Fruit fly (Drosophila melanogaster) whole organism, wandering third instar larva: ENCODE results near the gene Myc.

ENCODE experiments used
- OdsH ChIP-seq: fragments of 200-800 bp; sonication (Bioruptor generic); optimal IDR thresholded peaks from 2 replicates; lab custom pipeline; 2016; ENCODE audit warnings: missing biosample characterization, mild to moderate bottlenecking, missing genetic modification characterization
- Rel ChIP-seq, 2 experiments: fragments of 200-800 bp; sonication (Bioruptor generic) in 1 of 2; optimal IDR thresholded peaks; 2 replicates in 1 of 2; 3 replicates in 1 of 2; lab custom pipeline; 2016 to 2019; ENCODE audit warnings: mild to moderate bottlenecking in 2 of 2, missing biosample characterization in 2 of 2, missing genetic modification characterization in 2 of 2, moderate library complexity in 1 of 2
- ey ChIP-seq: fragments of 200-800 bp; sonication (Bioruptor generic); optimal IDR thresholded peaks from 2 replicates; lab custom pipeline; 2016; ENCODE audit warnings: missing biosample characterization, missing genetic modification characterization
- pan ChIP-seq: fragments of >200 bp; optimal IDR thresholded peaks from 2 replicates; lab custom pipeline; 2017
- psq ChIP-seq: fragments of 200-800 bp; sonication (Bioruptor generic); optimal IDR thresholded peaks from 3 replicates; lab custom pipeline; 2017; ENCODE audit warnings: missing biosample characterization, mild to moderate bottlenecking, missing genetic modification characterization, moderate library complexity
- rgr ChIP-seq: fragments of 200-800 bp; sonication (Bioruptor generic); optimal IDR thresholded peaks from 3 replicates; lab custom pipeline; 2016; ENCODE audit warnings: missing biosample characterization, mild to moderate bottlenecking, missing genetic modification characterization
- sv ChIP-seq: fragments of 200-800 bp; sonication (Bioruptor generic); optimal IDR thresholded peaks from 3 replicates; lab custom pipeline; 2016; ENCODE audit warnings: missing biosample characterization, missing genetic modification characterization

DNA sequence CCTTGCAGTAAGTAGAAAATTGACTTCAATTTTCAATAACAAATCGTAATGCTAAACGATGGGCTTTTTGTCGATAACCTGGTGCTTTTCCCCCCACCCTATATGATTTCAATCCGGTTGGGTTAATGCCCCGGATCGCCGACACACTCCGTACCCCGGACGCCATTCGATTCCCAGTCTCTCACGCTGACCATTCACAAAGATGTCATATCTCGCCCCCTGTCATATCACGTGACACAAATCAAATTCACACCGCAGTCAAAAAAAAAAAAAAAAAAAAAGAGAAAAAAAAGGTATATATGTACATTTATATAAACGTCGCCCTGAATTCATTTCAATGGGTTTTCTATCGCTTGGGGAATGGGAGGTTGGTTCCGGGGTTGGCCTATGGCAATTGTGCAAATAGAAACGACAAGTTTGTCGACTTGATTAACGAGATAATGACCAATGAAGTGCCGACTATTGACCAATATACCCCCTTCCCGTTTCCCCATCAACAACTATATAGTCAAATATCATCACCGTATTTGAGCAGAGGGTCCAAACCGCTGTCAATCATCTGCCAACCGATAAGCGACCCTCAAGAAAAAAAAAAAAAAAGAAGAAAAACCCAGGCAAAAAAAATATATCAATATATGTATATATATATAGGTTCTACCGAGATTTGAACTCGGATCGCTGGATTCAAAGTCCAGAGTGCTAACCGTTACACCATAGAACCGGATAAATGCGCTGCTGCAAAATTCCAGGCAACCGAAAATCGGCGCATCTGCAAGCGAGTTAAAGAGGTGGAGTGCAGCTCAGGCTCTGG lies 54.0 kb downstream of the Myc start:
- TF ChIP-seq OdsH (GFP tag; lab: Kevin White, UChicago) (no peak), sv (GFP tag; lab: Kevin White, UChicago) (no peak), psq (GFP tag; lab: Kevin White, UChicago) (no peak), Rel (GFP tag; optimal IDR thresholded peaks at IDR 0.05; lab: Kevin White, UChicago) (no peak), Rel (tag; optimal IDR thresholded peaks at IDR 0.05; lab: Kevin White, UChicago) (peak; percentile 21), ey (GFP tag; lab: Kevin White, UChicago) (no peak), rgr (GFP tag; lab: Kevin White, UChicago) (no peak), pan (lab: Kevin White, UChicago) (no peak)
